Fruit fly (Drosophila melanogaster) ovary, adult (tissue): ENCODE measurements around the gene CG5447.
A peak's percentile ranks its signal among the peaks of the same experiment; 100 is the strongest.

Experiments
- CG17801 ChIP-seq: fragments of 200-800 bp; optimal IDR thresholded peaks from 2 replicates; lab custom pipeline; 2019; ENCODE audit warnings: missing biosample characterization, mild to moderate bottlenecking, missing genetic modification characterization, moderate library complexity; ENCODE audit not compliant: partially characterized antibody

Gene CG5447

dm6 chr3R:26443875-26444511, 8.3 kb upstream of the CG5447 start:
- no peak for TF ChIP-seq CG17801 (GFP tag; lab: Kevin White, UChicago)

dm6 chr3R:26448779-26449178, 3.6 kb upstream of the CG5447 start, which contains the start of gene Hex-t1:
TSS of gene Hex-t1 (plus strand) at chr3R:26449079.
- no peak for TF ChIP-seq CG17801 (GFP tag; lab: Kevin White, UChicago)

dm6 chr3R:26450371-26450770, 2.0 kb upstream of the CG5447 start, which contains the start of gene Hex-t2:
TSS of gene Hex-t2 (plus strand) at chr3R:26450671.
- no peak for TF ChIP-seq CG17801 (GFP tag; lab: Kevin White, UChicago)

dm6 chr3R:26454494-26454893, 2.2 kb downstream of the CG5447 start, which contains the start of gene CG43117:
TSS of gene CG43117 (plus strand) at chr3R:26454794.
- no peak for TF ChIP-seq CG17801 (GFP tag; lab: Kevin White, UChicago)

dm6 chr3R:26455838-26456237, 3.5 kb downstream of the CG5447 start, which contains the start of gene Pdf:
TSS of gene Pdf (minus strand) at chr3R:26456141.
- no peak for TF ChIP-seq CG17801 (GFP tag; lab: Kevin White, UChicago)

dm6 chr3R:26456577-26456976, 4.2 kb downstream of the CG5447 start, which contains the start of gene CG14237:
TSS of gene CG14237 (plus strand) at chr3R:26456877.
- no peak for TF ChIP-seq CG17801 (GFP tag; lab: Kevin White, UChicago)

DNA sequence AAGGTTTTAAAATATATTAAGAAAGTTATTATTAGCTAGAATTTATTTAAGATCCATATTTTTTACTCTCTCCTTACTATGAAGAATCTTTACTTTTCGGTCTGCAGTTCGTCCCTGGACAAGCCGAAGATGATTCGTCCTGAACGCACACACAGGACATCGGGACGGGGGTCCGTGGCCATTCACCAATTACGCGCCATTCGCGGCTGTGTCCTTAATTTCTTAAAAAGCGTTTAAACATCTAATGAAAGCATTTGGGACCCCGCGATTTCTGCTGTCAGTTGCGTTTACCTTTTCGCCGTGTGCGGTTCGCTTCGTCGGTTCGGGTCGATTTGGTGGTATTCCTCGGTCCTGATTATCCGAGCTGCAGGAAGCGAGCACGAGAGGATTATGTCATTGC, 5.6 kb downstream of the CG5447 start, which contains the start of gene CG14238:
Gene CG14238, plus strand, starts transcription at position 301 of the 400 bp plus-strand sequence.
- TF ChIP-seq CG17801 (GFP tag; lab: Kevin White, UChicago): no peak

- TF ChIP-seq CG17801 (GFP tag; lab: Kevin White, UChicago): peak; percentile 85
These were observed 9.0 kb downstream of the CG5447 start, which contains the start of gene CG5455 for dm6 chr3R:26461226-26461805. TSS of gene CG5455 (plus strand) at chr3R:26461527.

- no peak for TF ChIP-seq CG17801 (GFP tag; lab: Kevin White, UChicago)
These were observed 10.0 kb downstream of the CG5447 start for dm6 chr3R:26462173-26462959.

DNA sequence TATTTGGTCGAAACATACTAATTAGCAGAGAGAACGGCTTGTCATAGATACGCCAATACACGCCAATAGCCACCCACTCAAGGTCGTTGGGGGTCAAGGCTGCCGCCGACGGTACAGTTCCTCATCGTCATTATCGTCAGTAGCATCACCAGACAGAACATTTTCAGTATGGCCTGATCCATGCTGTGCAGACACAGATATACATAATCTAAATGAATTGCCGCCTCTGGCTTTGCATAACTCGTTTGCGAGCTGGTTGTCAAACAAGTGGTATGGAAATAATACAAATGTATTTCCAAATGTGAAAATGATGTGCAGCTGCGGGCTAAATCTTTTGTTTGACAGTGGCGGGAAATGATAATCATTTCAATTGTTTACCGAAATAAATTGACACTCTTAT, 10.8 kb downstream of the CG5447 start:
- TF ChIP-seq CG17801 (GFP tag; lab: Kevin White, UChicago): no peak

dm6 chr3R:26463558-26463957, 11.2 kb downstream of the CG5447 start:
- TF ChIP-seq CG17801 (GFP tag; lab: Kevin White, UChicago): no peak

DNA sequence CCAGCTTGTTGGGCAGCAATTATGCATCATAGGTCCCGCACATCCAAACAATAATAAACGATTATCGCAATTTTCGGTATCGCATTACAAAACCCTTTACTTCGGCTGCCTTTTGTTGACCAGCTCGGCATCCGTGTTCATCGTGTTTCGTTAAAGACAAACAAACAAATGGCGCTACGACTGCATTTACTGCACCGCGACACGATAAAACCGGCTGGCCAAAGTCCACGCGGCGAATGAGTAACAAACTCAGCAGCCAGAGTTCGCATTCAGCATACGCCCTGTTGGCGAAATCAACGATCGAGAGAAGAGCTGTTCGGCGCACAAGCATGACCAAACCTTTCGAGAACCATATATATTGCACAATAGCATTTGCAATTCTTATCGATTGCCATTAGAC, 12.0 kb downstream of the CG5447 start:
- TF ChIP-seq CG17801 (GFP tag; lab: Kevin White, UChicago): no peak

DNA sequence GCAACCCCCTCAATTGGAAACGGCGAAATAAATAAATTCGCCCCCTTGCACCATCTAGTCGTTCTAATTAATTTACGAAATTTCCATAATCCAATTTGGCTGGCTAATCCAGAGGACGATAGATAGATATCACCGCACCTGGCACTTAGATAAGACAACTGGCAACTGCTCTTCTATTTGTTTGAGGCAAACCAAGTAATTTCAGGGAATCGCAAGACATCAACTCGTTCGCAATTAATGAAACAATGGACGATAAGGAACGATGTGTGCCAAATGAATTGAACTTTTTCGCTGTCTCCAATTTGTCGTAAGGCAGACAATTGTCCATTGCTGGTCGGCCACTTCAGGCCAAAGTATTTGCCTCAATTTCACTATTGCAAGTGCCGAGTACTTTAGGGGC, 12.8 kb downstream of the CG5447 start:
- TF ChIP-seq CG17801 (GFP tag; lab: Kevin White, UChicago): no peak

- TF ChIP-seq CG17801 (GFP tag; lab: Kevin White, UChicago): no peak
These were observed 25.7 kb downstream of the CG5447 start for dm6 chr3R:26478040-26478439.

dm6 chr3R:26478644-26479043, 26.3 kb downstream of the CG5447 start:
- TF ChIP-seq CG17801 (GFP tag; lab: Kevin White, UChicago): no peak
